Worm (Caenorhabditis elegans): ENCODE results near the gene cyd-1.

Gene cyd-1

ce11 chrII:12994009-12994788, 13.8 kb downstream of the cyd-1 start:
- peak; percentile 4 for TF ChIP-seq sma-3 (GFP tag; optimal IDR thresholded peaks at IDR 0.05)
- peak; percentile 38 for TF ChIP-seq Y55F3AM.14 (GFP tag; optimal IDR thresholded peaks at IDR 0.05)
- TF ChIP-seq ceh-16 (tag; optimal IDR thresholded peaks at IDR 0.05): no peak
- TF ChIP-seq nhr-21 (tag; optimal IDR thresholded peaks at IDR 0.05): peak; percentile 3

- TF ChIP-seq skn-1 (tag; optimal IDR thresholded peaks at IDR 0.05) (no peak), ztf-4 (tag; optimal IDR thresholded peaks at IDR 0.05) (no peak), nhr-11 (tag; optimal IDR thresholded peaks at IDR 0.05) (no peak), gmeb-1 (tag; optimal IDR thresholded peaks at IDR 0.05) (no peak), F13H6.1 (tag; optimal IDR thresholded peaks at IDR 0.05) (no peak), sem-4 (tag; optimal IDR thresholded peaks at IDR 0.05) (no peak), sma-3 (GFP tag; optimal IDR thresholded peaks at IDR 0.05) (no peak), nhr-25 (tag; optimal IDR thresholded peaks at IDR 0.05) (no peak), nhr-12 (tag; optimal IDR thresholded peaks at IDR 0.05) (no peak), lin-39 (tag; optimal IDR thresholded peaks at IDR 0.05) (no peak), nhr-6 (tag; optimal IDR thresholded peaks at IDR 0.05) (no peak), mab-5 (tag; optimal IDR thresholded peaks at IDR 0.05) (no peak), lin-13 (GFP tag; optimal IDR thresholded peaks at IDR 0.05) (no peak), snpc-4 (tag; optimal IDR thresholded peaks at IDR 0.05) (no peak), elt-3 (tag; optimal IDR thresholded peaks at IDR 0.05) (no peak), nhr-129 (tag; optimal IDR thresholded peaks at IDR 0.05) (no peak), ama-1 (optimal IDR thresholded peaks at IDR 0.05) (no peak), unc-62 (GFP tag; optimal IDR thresholded peaks at IDR 0.05) (no peak)
Measured at ce11 chrII:12995322-12995721, 14.9 kb downstream of the cyd-1 start.

- TF ChIP-seq ZK546.5 (tag; optimal IDR thresholded peaks at IDR 0.05) (no peak), dmd-4 (tag; optimal IDR thresholded peaks at IDR 0.05) (no peak), snpc-4 (tag; optimal IDR thresholded peaks at IDR 0.05) (peak; percentile 5), mdl-1 (tag; optimal IDR thresholded peaks at IDR 0.05) (peak in 1 of 2 experiments; percentile 64), sma-3 (GFP tag; optimal IDR thresholded peaks at IDR 0.05) (peak; percentile 51), crh-2 (tag; optimal IDR thresholded peaks at IDR 0.05) (peak; percentile 80), R02D3.7 (tag; optimal IDR thresholded peaks at IDR 0.05) (no peak), nhr-23 (tag; optimal IDR thresholded peaks at IDR 0.05) (no peak), nhr-129 (tag; optimal IDR thresholded peaks at IDR 0.05) (peak; percentile 12), skn-1 (tag; optimal IDR thresholded peaks at IDR 0.05) (no peak), nhr-25 (tag; optimal IDR thresholded peaks at IDR 0.05) (peak; percentile 33), nhr-237 (tag; optimal IDR thresholded peaks at IDR 0.05) (no peak), nhr-12 (tag; optimal IDR thresholded peaks at IDR 0.05) (no peak), peb-1 (tag; optimal IDR thresholded peaks at IDR 0.05) (no peak), nhr-21 (tag; optimal IDR thresholded peaks at IDR 0.05) (peak; percentile 73), ztf-11 (tag; optimal IDR thresholded peaks at IDR 0.05) (no peak), F13H6.1 (tag; optimal IDR thresholded peaks at IDR 0.05) (peak; percentile 53), egl-27 (tag; optimal IDR thresholded peaks at IDR 0.05) (no peak), lin-13 (GFP tag; optimal IDR thresholded peaks at IDR 0.05) (peak; percentile 10), fos-1 (tag; optimal IDR thresholded peaks at IDR 0.05) (peak; percentile 61), C34F6.9 (tag; optimal IDR thresholded peaks at IDR 0.05) (no peak), gmeb-1 (tag; optimal IDR thresholded peaks at IDR 0.05) (peak; percentile 64), lsy-2 (tag; optimal IDR thresholded peaks at IDR 0.05) (peak in 1 of 2 experiments; percentile 50), sma-9 (GFP tag; optimal IDR thresholded peaks at IDR 0.05) (peak; percentile 90), sma-9 (tag; optimal IDR thresholded peaks at IDR 0.05) (no peak), mbf-1 (tag; optimal IDR thresholded peaks at IDR 0.05) (no peak), alr-1 (tag; optimal IDR thresholded peaks at IDR 0.05) (no peak), ztf-1 (GFP tag; conservative IDR thresholded peaks at IDR 0.05) (no peak)
Measured at ce11 chrII:12996249-12996648, 15.9 kb downstream of the cyd-1 start, which contains the start of gene hphd-1. Gene hphd-1 (minus strand): TSS chrII:12996571.
